Worm (Caenorhabditis elegans) whole organism, L2 larva: ENCODE data around the gene slc-36.1.

Experiments
- C34F6.9 ChIP-seq: fragments of 150-350 bp; optimal IDR thresholded peaks from 2 replicates; lab custom pipeline; 2014; ENCODE audit warnings: missing biosample characterization, missing genetic modification characterization
- F13H6.1 ChIP-seq: sonication (generic microtip); optimal IDR thresholded peaks from 2 replicates; lab custom pipeline; 2016; ENCODE audit warnings: missing genetic modification characterization, missing compliant biosample characterization
- Y55F3AM.14 ChIP-seq: fragments of 200-800 bp; sonication (Bioruptor generic); optimal IDR thresholded peaks from 2 replicates; lab custom pipeline; 2018; ENCODE audit warnings: mild to moderate bottlenecking, missing genetic modification characterization, missing compliant biosample characterization
- ZK546.5 ChIP-seq: sonication (generic microtip); optimal IDR thresholded peaks from 2 replicates; lab custom pipeline; 2017; ENCODE audit warnings: missing biosample characterization, missing genetic modification characterization
- alr-1 ChIP-seq: fragments of 150-350 bp; optimal IDR thresholded peaks from 2 replicates; lab custom pipeline; 2014; ENCODE audit warnings: missing biosample characterization, missing genetic modification characterization
- aly-2 ChIP-seq: fragments of 150-350 bp; optimal IDR thresholded peaks from 2 replicates; lab custom pipeline; 2014; ENCODE audit warnings: missing biosample characterization, missing genetic modification characterization
- blmp-1 ChIP-seq: sonication (generic microtip); optimal IDR thresholded peaks from 2 replicates; lab custom pipeline; 2017; ENCODE audit warnings: missing genetic modification characterization, mild to moderate bottlenecking, missing compliant biosample characterization, antibody characterized with exemption, moderate library complexity; ENCODE audit not compliant: insufficient read depth
- ceh-16 ChIP-seq: fragments of 150-350 bp; optimal IDR thresholded peaks from 2 replicates; lab custom pipeline; 2014; ENCODE audit warnings: missing biosample characterization, missing genetic modification characterization
- ceh-82 ChIP-seq: fragments of 150-350 bp; optimal IDR thresholded peaks from 2 replicates; lab custom pipeline; 2014; ENCODE audit warnings: missing biosample characterization, missing genetic modification characterization
- crh-2 ChIP-seq: sonication (generic microtip); optimal IDR thresholded peaks from 2 replicates; lab custom pipeline; 2017; ENCODE audit warnings: missing biosample characterization, missing genetic modification characterization
- dmd-4 ChIP-seq: sonication (generic microtip); optimal IDR thresholded peaks from 2 replicates; lab custom pipeline; 2017; ENCODE audit warnings: missing biosample characterization, missing genetic modification characterization
- egl-27 ChIP-seq: sonication (generic microtip); optimal IDR thresholded peaks from 3 replicates; lab custom pipeline; 2017; ENCODE audit warnings: missing biosample characterization, missing genetic modification reagents, missing genetic modification characterization
- elt-1 ChIP-seq: fragments of 150-350 bp; optimal IDR thresholded peaks from 2 replicates; lab custom pipeline; 2014; ENCODE audit warnings: missing biosample characterization, missing genetic modification characterization
- elt-3 ChIP-seq: sonication (generic microtip); optimal IDR thresholded peaks from 2 replicates; lab custom pipeline; 2017; ENCODE audit warnings: missing biosample characterization, missing genetic modification characterization
- fos-1 ChIP-seq: fragments of 150-350 bp; optimal IDR thresholded peaks from 2 replicates; lab custom pipeline; 2014; ENCODE audit warnings: missing biosample characterization, missing genetic modification characterization
- gmeb-1 ChIP-seq: fragments of 150-350 bp; optimal IDR thresholded peaks from 2 replicates; lab custom pipeline; 2014; ENCODE audit warnings: missing biosample characterization, missing genetic modification characterization
- lin-11 ChIP-seq: fragments of 150-350 bp; sonication (generic microtip); optimal IDR thresholded peaks from 2 replicates; lab custom pipeline; 2014; ENCODE audit warnings: missing biosample characterization, missing genetic modification characterization, inconsistent platforms, mixed read lengths
- lin-13 ChIP-seq: fragments of 150-350 bp; optimal IDR thresholded peaks from 2 replicates; lab custom pipeline; 2014; ENCODE audit warnings: missing biosample characterization, missing genetic modification reagents, missing genetic modification characterization
- lin-39 ChIP-seq: fragments of 150-350 bp; optimal IDR thresholded peaks from 2 replicates; lab custom pipeline; 2014; ENCODE audit warnings: missing biosample characterization, missing genetic modification reagents, missing genetic modification characterization
- lsy-2 ChIP-seq, 2 experiments: fragments of 150-350 bp in 1 of 2; sonication (generic microtip) in 1 of 2; optimal IDR thresholded peaks; 2 replicates each; lab custom pipeline; 2014 to 2017; ENCODE audit warnings: missing biosample characterization in 2 of 2, missing genetic modification characterization in 2 of 2
- mab-5 ChIP-seq: fragments of 150-350 bp; optimal IDR thresholded peaks from 2 replicates; lab custom pipeline; 2014; ENCODE audit warnings: missing biosample characterization, missing genetic modification characterization
- mbf-1 ChIP-seq: sonication (generic microtip); optimal IDR thresholded peaks from 2 replicates; lab custom pipeline; 2017; ENCODE audit warnings: missing biosample characterization, missing genetic modification characterization
- mdl-1 ChIP-seq, 2 experiments: fragments of 150-350 bp in 1 of 2; sonication (generic microtip) in 1 of 2; optimal IDR thresholded peaks; 2 replicates each; lab custom pipeline; 2017; ENCODE audit warnings: missing biosample characterization in 2 of 2, missing genetic modification characterization in 2 of 2
- nhr-10 ChIP-seq: sonication (generic microtip); optimal IDR thresholded peaks from 2 replicates; lab custom pipeline; 2017; ENCODE audit warnings: missing biosample characterization, missing genetic modification characterization
- nhr-12 ChIP-seq: fragments of 150-350 bp; optimal IDR thresholded peaks from 2 replicates; lab custom pipeline; 2014; ENCODE audit warnings: missing biosample characterization, missing genetic modification characterization
- nhr-129 ChIP-seq: fragments of 150-350 bp; optimal IDR thresholded peaks from 2 replicates; lab custom pipeline; 2014; ENCODE audit warnings: missing biosample characterization, missing genetic modification characterization
- nhr-21 ChIP-seq: fragments of 150-350 bp; optimal IDR thresholded peaks from 2 replicates; lab custom pipeline; 2014; ENCODE audit warnings: missing biosample characterization, missing genetic modification characterization
- nhr-23 ChIP-seq: fragments of 150-350 bp; optimal IDR thresholded peaks from 2 replicates; lab custom pipeline; 2014; ENCODE audit warnings: missing biosample characterization, missing genetic modification reagents, missing genetic modification characterization
- nhr-25 ChIP-seq: fragments of 150-350 bp; sonication (generic microtip); optimal IDR thresholded peaks from 3 replicates; lab custom pipeline; 2014; ENCODE audit warnings: missing biosample characterization, missing genetic modification characterization
- nhr-6 ChIP-seq: fragments of 150-350 bp; optimal IDR thresholded peaks from 2 replicates; lab custom pipeline; 2014; ENCODE audit warnings: missing biosample characterization, missing genetic modification characterization
- nhr-77 ChIP-seq: fragments of 150-350 bp; optimal IDR thresholded peaks from 2 replicates; lab custom pipeline; 2014; ENCODE audit warnings: missing biosample characterization, missing genetic modification characterization
- peb-1 ChIP-seq: fragments of 150-350 bp; optimal IDR thresholded peaks from 2 replicates; lab custom pipeline; 2014; ENCODE audit warnings: missing biosample characterization, missing genetic modification characterization
- sem-4 ChIP-seq: fragments of 150-350 bp; optimal IDR thresholded peaks from 2 replicates; lab custom pipeline; 2014; ENCODE audit warnings: missing biosample characterization, missing genetic modification reagents, missing genetic modification characterization
- skn-1 ChIP-seq: sonication (generic microtip); optimal IDR thresholded peaks from 2 replicates; lab custom pipeline; 2017; ENCODE audit warnings: missing biosample characterization, missing genetic modification characterization
- sma-3 ChIP-seq: sonication (generic microtip); optimal IDR thresholded peaks from 2 replicates; lab custom pipeline; 2016; ENCODE audit warnings: missing genetic modification reagents, missing genetic modification characterization, missing compliant biosample characterization
- sma-9 ChIP-seq, 2 experiments: fragments of 150-350 bp in 1 of 2; sonication (generic microtip) in 1 of 2; optimal IDR thresholded peaks; 2 replicates each; lab custom pipeline; 2014 to 2016; ENCODE audit warnings: missing genetic modification characterization in 2 of 2, mild to moderate bottlenecking in 1 of 2, missing biosample characterization in 1 of 2, missing compliant biosample characterization in 1 of 2, missing genetic modification reagents in 1 of 2, moderate library complexity in 1 of 2
- snpc-4 ChIP-seq: fragments of 150-350 bp; optimal IDR thresholded peaks from 2 replicates; lab custom pipeline; 2014; ENCODE audit warnings: missing biosample characterization, missing genetic modification characterization
- unc-39 ChIP-seq: fragments of 150-350 bp; optimal IDR thresholded peaks from 2 replicates; lab custom pipeline; 2014; ENCODE audit warnings: missing biosample characterization, missing genetic modification characterization
- unc-55 ChIP-seq: fragments of 150-350 bp; sonication (generic microtip); optimal IDR thresholded peaks from 3 replicates; lab custom pipeline; 2014; ENCODE audit warnings: missing biosample characterization, missing genetic modification reagents, missing genetic modification characterization
- unc-62 ChIP-seq: fragments of 150-350 bp; optimal IDR thresholded peaks from 2 replicates; lab custom pipeline; 2014; ENCODE audit warnings: missing biosample characterization, missing genetic modification reagents, missing genetic modification characterization
- zag-1 ChIP-seq: fragments of 150-350 bp; optimal IDR thresholded peaks from 2 replicates; lab custom pipeline; 2014; ENCODE audit warnings: missing biosample characterization, missing genetic modification characterization
- ztf-1 ChIP-seq: fragments of 200-800 bp; sonication (Bioruptor generic); conservative IDR thresholded peaks from 2 replicates; pipeline ENCODE4 v1.3.6; 2022; ENCODE audit warnings: missing genetic modification characterization, missing compliant biosample characterization
- ztf-11 ChIP-seq: sonication (generic microtip); optimal IDR thresholded peaks from 2 replicates; lab custom pipeline; 2017; ENCODE audit warnings: missing biosample characterization, missing genetic modification characterization
- ztf-4 ChIP-seq: fragments of 150-350 bp; optimal IDR thresholded peaks from 2 replicates; lab custom pipeline; 2014; ENCODE audit warnings: missing biosample characterization, missing genetic modification characterization

The slc-36.1 gene

DNA sequence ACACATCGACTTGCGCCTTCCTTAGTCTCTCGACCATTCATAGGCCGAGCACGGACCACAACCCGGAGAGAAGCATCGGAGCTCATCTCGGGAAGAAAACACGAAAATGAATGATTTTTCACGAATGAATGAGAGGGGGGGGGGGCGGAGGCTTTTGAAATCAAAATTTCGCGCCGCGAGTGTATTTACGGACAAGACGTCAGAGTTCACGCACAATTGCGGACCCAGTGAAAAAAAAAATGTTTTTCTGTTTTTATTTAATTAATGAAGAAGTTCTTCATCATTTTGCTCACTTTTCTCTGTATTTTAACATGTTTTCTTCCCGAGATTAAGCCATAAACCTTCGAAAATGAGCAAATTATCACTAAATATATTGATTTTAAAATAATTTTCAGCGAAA, at the start of gene slc-36.1, which contains the start of gene klp-19:
Gene slc-36.1, plus strand, starts transcription at position 396 of the 400 bp plus-strand sequence.
Gene klp-19, minus strand, starts transcription at position 153 of the 400 bp plus-strand sequence.
- TF ChIP-seq crh-2 (tag; lab: Kevin White, UChicago), result peak; percentile 19
- no peak for TF ChIP-seq mab-5 (tag; lab: Kevin White, UChicago)
- no peak for TF ChIP-seq sma-3
- TF ChIP-seq mbf-1 (tag; lab: Kevin White, UChicago), result no peak
- TF ChIP-seq elt-3 (tag; lab: Kevin White, UChicago), result no peak
- TF ChIP-seq nhr-25 (tag; lab: Kevin White, UChicago), result peak; percentile 13
- no peak for TF ChIP-seq nhr-21 (tag; lab: Kevin White, UChicago)
- no peak for TF ChIP-seq snpc-4 (tag; lab: Kevin White, UChicago)
- no peak for TF ChIP-seq ceh-82 (tag; lab: Kevin White, UChicago)
- TF ChIP-seq blmp-1 (tag; lab: Kevin White, UChicago), result no peak
- TF ChIP-seq skn-1 (tag; lab: Kevin White, UChicago), result no peak
- TF ChIP-seq unc-55 (GFP tag; lab: Kevin White, UChicago), result peak; percentile 70
- TF ChIP-seq aly-2 (tag; lab: Kevin White, UChicago), result no peak
- no peak for TF ChIP-seq ceh-16 (tag; lab: Kevin White, UChicago)
- peak; percentile 62 for TF ChIP-seq gmeb-1 (tag; lab: Kevin White, UChicago)
- TF ChIP-seq C34F6.9 (tag; lab: Kevin White, UChicago), result peak; percentile 71

ce11 chrIII:13258163-13258562, 49.1 kb upstream of the slc-36.1 start:
- TF ChIP-seq ZK546.5 (no peak), peb-1 (tag; lab: Kevin White, UChicago) (no peak), lsy-2 (tag; optimal IDR thresholded peaks at IDR 0.05; lab: Kevin White, UChicago) (peak in 1 of 2 experiments; percentile 32), unc-62 (GFP tag; lab: Kevin White, UChicago) (no peak), blmp-1 (tag; lab: Kevin White, UChicago) (no peak), nhr-23 (tag; lab: Kevin White, UChicago) (no peak), dmd-4 (tag; lab: Kevin White, UChicago) (no peak), ztf-1 (GFP tag; lab: Robert Waterston, UW) (no peak), nhr-25 (tag; lab: Kevin White, UChicago) (no peak), C34F6.9 (tag; lab: Kevin White, UChicago) (peak; percentile 50), lin-11 (tag; lab: Kevin White, UChicago) (peak; percentile 15), egl-27 (no peak), lin-39 (tag; lab: Kevin White, UChicago) (no peak), gmeb-1 (tag; lab: Kevin White, UChicago) (no peak), sma-9 (GFP tag; optimal IDR thresholded peaks at IDR 0.05; lab: Kevin White, UChicago) (peak; percentile 16), sma-9 (tag; optimal IDR thresholded peaks at IDR 0.05; lab: Kevin White, UChicago) (no peak), fos-1 (tag; lab: Kevin White, UChicago) (no peak), skn-1 (tag; lab: Kevin White, UChicago) (no peak), snpc-4 (tag; lab: Kevin White, UChicago) (no peak), mab-5 (tag; lab: Kevin White, UChicago) (no peak), zag-1 (tag; lab: Kevin White, UChicago) (no peak), ztf-4 (tag; lab: Kevin White, UChicago) (no peak), F13H6.1 (peak; percentile 22), nhr-77 (tag; lab: Kevin White, UChicago) (no peak), ztf-11 (tag; lab: Kevin White, UChicago) (no peak), nhr-12 (tag; lab: Kevin White, UChicago) (no peak), ceh-16 (tag; lab: Kevin White, UChicago) (no peak), crh-2 (tag; lab: Kevin White, UChicago) (peak; percentile 3), mdl-1 (tag; optimal IDR thresholded peaks at IDR 0.05; lab: Kevin White, UChicago) (no peak), elt-3 (tag; lab: Kevin White, UChicago) (no peak), unc-55 (GFP tag; lab: Kevin White, UChicago) (peak; percentile 43), lin-13 (GFP tag; lab: Kevin White, UChicago) (peak; percentile 7), elt-1 (no peak), nhr-129 (no peak), sem-4 (tag; lab: Kevin White, UChicago) (peak; percentile 69), nhr-21 (tag; lab: Kevin White, UChicago) (no peak), Y55F3AM.14 (GFP tag; lab: Kevin White, UChicago) (no peak), ceh-82 (tag; lab: Kevin White, UChicago) (no peak), nhr-6 (tag; lab: Kevin White, UChicago) (no peak), alr-1 (tag; lab: Kevin White, UChicago) (no peak), unc-39 (no peak), nhr-10 (tag; lab: Kevin White, UChicago) (no peak), sma-3 (no peak), mbf-1 (tag; lab: Kevin White, UChicago) (no peak)
